Fruit fly (Drosophila melanogaster): ENCODE results near the gene CG14011.

The CG14011 gene

DNA sequence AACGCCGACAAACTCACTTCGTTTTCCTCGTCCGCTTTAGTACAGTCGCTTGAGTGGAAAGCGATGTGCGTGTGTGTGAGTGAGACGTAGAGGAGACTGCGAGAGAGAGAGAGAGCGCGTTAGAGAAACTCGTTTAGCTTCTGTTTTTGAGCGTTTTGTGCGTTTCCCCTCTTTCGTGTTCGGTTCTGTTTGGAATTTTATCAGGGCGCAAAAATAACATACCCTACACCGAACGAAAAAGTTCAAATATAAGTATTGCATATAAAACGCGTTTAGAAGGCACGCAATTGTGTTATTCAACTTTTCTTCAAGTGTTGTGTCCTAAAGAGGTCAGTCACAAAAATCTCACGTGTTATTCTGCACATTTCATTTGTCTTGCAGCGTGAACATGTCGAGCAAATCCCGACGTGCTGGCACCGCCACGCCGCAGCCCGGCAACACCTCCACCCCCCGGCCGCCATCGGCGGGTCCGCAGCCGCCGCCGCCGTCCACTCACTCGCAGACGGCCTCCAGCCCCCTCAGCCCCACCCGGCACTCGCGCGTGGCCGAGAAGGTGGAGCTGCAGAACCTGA, 37.9 kb downstream of the CG14011 start (continued):
- TF ChIP-seq klu (GFP tag; IDR thresholded peaks at IDR 0.05) (no peak), az2 (GFP tag; optimal IDR thresholded peaks at IDR 0.05) (peak; percentile 37), bcd (GFP tag; optimal IDR thresholded peaks at IDR 0.05) (peak; percentile 53), CG3847 (GFP tag; IDR thresholded peaks at IDR 0.05) (peak; percentile 46), gem (tag; optimal IDR thresholded peaks at IDR 0.05) (no peak), Atf-2 (GFP tag; optimal IDR thresholded peaks at IDR 0.05) (no peak), CG10274 (GFP tag; optimal IDR thresholded peaks at IDR 0.05) (peak; percentile 73), Xbp1 (GFP tag; optimal IDR thresholded peaks at IDR 0.05) (peak; percentile 42), cwo (GFP tag; optimal IDR thresholded peaks at IDR 0.05) (peak; percentile 86), ERR (GFP tag; optimal IDR thresholded peaks at IDR 0.05) (peak; percentile 82), sob (GFP tag; IDR thresholded peaks at IDR 0.05) (peak; percentile 66), croc (GFP tag; conservative IDR thresholded peaks at IDR 0.05) (no peak), CG12299 (tag; optimal IDR thresholded peaks at IDR 0.05) (no peak), CG9932 (GFP tag; IDR thresholded peaks at IDR 0.05) (peak; percentile 81), fu2 (GFP tag; optimal IDR thresholded peaks at IDR 0.05) (peak; percentile 15), grau (tag; optimal IDR thresholded peaks at IDR 0.05) (peak; percentile 63), CG18011 (GFP tag; optimal IDR thresholded peaks at IDR 0.05) (peak; percentile 14), gfzf (GFP tag; optimal IDR thresholded peaks at IDR 0.05) (no peak), Rx (GFP tag; IDR thresholded peaks at IDR 0.05) (no peak), CG9727 (GFP tag; optimal IDR thresholded peaks at IDR 0.05) (peak; percentile 53), wdn (GFP tag; IDR thresholded peaks at IDR 0.05) (peak; percentile 60), CG7987 (GFP tag; optimal IDR thresholded peaks at IDR 0.05) (peak; percentile 42), Hr78 (GFP tag; optimal IDR thresholded peaks at IDR 0.05) (peak in 1 of 2 experiments; percentile 34), Awh (GFP tag; IDR thresholded peaks at IDR 0.05) (peak; percentile 59), insv (GFP tag; optimal IDR thresholded peaks at IDR 0.05) (peak in 1 of 2 experiments; percentile 27), Hmr (GFP tag; optimal IDR thresholded peaks at IDR 0.05) (peak; percentile 54), B-H1 (GFP tag; IDR thresholded peaks at IDR 0.05) (peak; percentile 47; the same call in 1 of the 3 replicates), Fer1 (GFP tag; optimal IDR thresholded peaks at IDR 0.05) (peak; percentile 68), zfh1 (GFP tag; IDR thresholded peaks at IDR 0.05) (peak; percentile 76; the same call in 2 of the 3 replicates), CG10366 (GFP tag; IDR thresholded peaks at IDR 0.05) (peak; percentile 21; the same call in 1 of the 2 replicates), chn (GFP tag; optimal IDR thresholded peaks at IDR 0.05) (peak; percentile 11), toy (GFP tag; IDR thresholded peaks at IDR 0.05) (0 out of 2 replicates have a peak, but pooled peaks have one; percentile 39), CG1792 (GFP tag; optimal IDR thresholded peaks at IDR 0.05) (no peak), caup (GFP tag; optimal IDR thresholded peaks at IDR 0.05; ENCODE audit: severe bottlenecking) (peak; percentile 66), chif (GFP tag; optimal IDR thresholded peaks at IDR 0.05) (peak in 1 of 2 experiments; percentile 11), Oli (tag; optimal IDR thresholded peaks at IDR 0.05) (peak; percentile 29), kay (GFP tag; optimal IDR thresholded peaks at IDR 0.05) (peak; percentile 11), CG6791 (GFP tag; IDR thresholded peaks at IDR 0.05; ENCODE audit: partially characterized antibody) (peak; percentile 38; the same call in 1 of the 3 replicates), Nf-YC (tag; optimal IDR thresholded peaks at IDR 0.05) (peak; percentile 38), CG2120 (GFP tag; optimal IDR thresholded peaks at IDR 0.05) (peak; percentile 76), CG14710 (tag; optimal IDR thresholded peaks at IDR 0.05) (peak; percentile 4), pnt (GFP tag; optimal IDR thresholded peaks at IDR 0.05) (peak; percentile 9), Adf1 (GFP tag; IDR thresholded peaks at IDR 0.05) (peak; percentile 75), CG33213 (GFP tag; optimal IDR thresholded peaks at IDR 0.05) (no peak), CG12219 (GFP tag; optimal IDR thresholded peaks at IDR 0.05) (no peak), CG4854 (GFP tag; optimal IDR thresholded peaks at IDR 0.05) (no peak), CG1603 (tag; optimal IDR thresholded peaks at IDR 0.05) (peak; percentile 63), CG14667 (GFP tag; IDR thresholded peaks at IDR 0.05) (no peak), CG6854 (GFP tag; optimal IDR thresholded peaks at IDR 0.05) (peak; percentile 58)
